Worm (Caenorhabditis elegans) whole organism, L3 larva: ENCODE measurements around the gene mre-11.

Experiments used
- ama-1 ChIP-seq: fragments of 150-350 bp; optimal IDR thresholded peaks from 2 replicates; lab custom pipeline; 2018
- hmg-11 ChIP-seq: sonication (generic microtip); optimal IDR thresholded peaks from 2 replicates; lab custom pipeline; 2016; ENCODE audit warnings: missing genetic modification characterization, missing compliant biosample characterization
- nhr-11 ChIP-seq: fragments of 150-350 bp; optimal IDR thresholded peaks from 2 replicates; lab custom pipeline; 2014; ENCODE audit warnings: missing biosample characterization, missing genetic modification characterization
- nhr-77 ChIP-seq: fragments of 150-350 bp; optimal IDR thresholded peaks from 2 replicates; lab custom pipeline; 2014; ENCODE audit warnings: missing biosample characterization, missing genetic modification characterization
- pha-4 ChIP-seq: fragments of 150-350 bp; optimal IDR thresholded peaks from 2 replicates; lab custom pipeline; 2014; ENCODE audit warnings: missing biosample characterization, missing genetic modification reagents, missing genetic modification characterization

DNA sequence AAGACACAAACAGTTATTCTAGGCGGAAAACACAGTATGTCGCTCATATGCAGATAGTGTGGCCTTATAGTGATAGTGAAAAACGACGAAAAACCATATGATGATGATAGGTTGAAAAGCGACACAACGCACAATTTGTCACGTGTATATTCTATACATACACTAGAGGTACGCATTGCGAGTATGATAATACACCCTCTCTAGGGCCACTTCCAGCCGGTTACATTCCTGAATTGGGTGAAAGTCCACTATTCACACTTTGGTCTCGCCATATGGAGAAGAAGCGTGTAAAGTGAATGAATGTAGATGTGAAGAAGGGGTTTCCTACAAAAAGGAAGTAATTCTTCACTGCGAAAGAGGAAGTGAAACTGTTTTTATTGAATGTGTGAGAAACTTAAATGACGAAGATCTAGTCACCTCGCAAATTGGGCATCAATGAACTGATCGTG lies 7.2 kb downstream of the mre-11 start:
- TF ChIP-seq nhr-77 (tag; lab: Kevin White, UChicago), result no peak
- peak; percentile 26 for TF ChIP-seq pha-4 (tag; lab: Kevin White, UChicago)
- TF ChIP-seq hmg-11 (tag; lab: Kevin White, UChicago), result no peak
- no peak for TF ChIP-seq nhr-11
- TF ChIP-seq ama-1 (lab: Kevin White, UChicago), result no peak
